Fruit fly (Drosophila melanogaster) whole organism, prepupa: ENCODE measurements around the gene CG6454.

ENCODE experiments used
- CG11902 ChIP-seq: fragments of 200-800 bp; sonication (Bioruptor generic); optimal IDR thresholded peaks from 3 replicates; lab custom pipeline; 2016; ENCODE audit warnings: missing biosample characterization, missing genetic modification characterization
- CG1621 ChIP-seq: fragments of 200-800 bp; sonication (Bioruptor generic); optimal IDR thresholded peaks from 3 replicates; lab custom pipeline; 2018; ENCODE audit warnings: missing biosample characterization, mild to moderate bottlenecking, missing genetic modification characterization
- CG6792 ChIP-seq: fragments of 200-800 bp; sonication (Bioruptor generic); optimal IDR thresholded peaks from 3 replicates; lab custom pipeline; 2016; ENCODE audit warnings: missing biosample characterization, missing genetic modification characterization
- CG6808 ChIP-seq: fragments of 200-800 bp; sonication (Bioruptor generic); optimal IDR thresholded peaks from 3 replicates; lab custom pipeline; 2017; ENCODE audit warnings: missing biosample characterization, missing genetic modification characterization, mild to moderate bottlenecking, moderate library complexity, missing genetic modification reagents
- Eip75B ChIP-seq: fragments of 200-800 bp; sonication (Bioruptor generic); optimal IDR thresholded peaks from 3 replicates; lab custom pipeline; 2016; ENCODE audit warnings: missing biosample characterization, missing genetic modification characterization
- Ets96B ChIP-seq: fragments of 200-800 bp; optimal IDR thresholded peaks from 2 replicates; lab custom pipeline; 2019; ENCODE audit warnings: missing biosample characterization, mild to moderate bottlenecking, missing genetic modification characterization, moderate library complexity
- Met ChIP-seq: fragments of 200-800 bp; sonication (Bioruptor generic); optimal IDR thresholded peaks from 3 replicates; lab custom pipeline; 2016; ENCODE audit warnings: missing biosample characterization, missing genetic modification characterization
- achi ChIP-seq: fragments of 200-800 bp; sonication (Bioruptor generic); optimal IDR thresholded peaks from 3 replicates; lab custom pipeline; 2016; ENCODE audit warnings: missing biosample characterization, missing genetic modification characterization
- eg ChIP-seq: fragments of 200-800 bp; sonication (Bioruptor generic); IDR thresholded peaks from 3 replicates; pipeline ENCODE4 v1.3.6; 2022; ENCODE audit warnings: missing biosample characterization, missing genetic modification characterization
- lz ChIP-seq: fragments of 200-800 bp; sonication (Bioruptor generic); optimal IDR thresholded peaks from 3 replicates; lab custom pipeline; 2016; ENCODE audit warnings: missing biosample characterization, missing genetic modification characterization
- spab ChIP-seq: fragments of 200-800 bp; sonication (Bioruptor generic); optimal IDR thresholded peaks from 2 replicates; lab custom pipeline; 2017; ENCODE audit warnings: missing biosample characterization, mild to moderate bottlenecking, missing genetic modification characterization, missing genetic modification reagents
- topi ChIP-seq: fragments of 200-800 bp; sonication (Bioruptor generic); optimal IDR thresholded peaks from 3 replicates; lab custom pipeline; 2016; ENCODE audit warnings: missing biosample characterization, missing genetic modification characterization
- vri ChIP-seq: fragments of 200-800 bp; sonication (Bioruptor generic); optimal IDR thresholded peaks from 3 replicates; lab custom pipeline; 2016; ENCODE audit warnings: missing biosample characterization, mild to moderate bottlenecking, missing genetic modification characterization

The CG6454 gene

dm6 chr3R:24392207-24392939, 43.4 kb downstream of the CG6454 start, which contains the start of gene CG13616 (continued):
- TF ChIP-seq Ets96B (tag; lab: Kevin White, UChicago) (no peak), topi (GFP tag; lab: Kevin White, UChicago) (no peak), lz (GFP tag; lab: Kevin White, UChicago) (no peak), eg (GFP tag; lab: Robert Waterston, UW) (no peak), spab (no peak), CG6792 (GFP tag; lab: Kevin White, UChicago) (no peak), CG6808 (GFP tag; lab: Kevin White, UChicago) (no peak), achi (GFP tag; lab: Kevin White, UChicago) (no peak), CG1621 (tag; lab: Kevin White, UChicago) (no peak), CG11902 (GFP tag; lab: Kevin White, UChicago) (peak; percentile 36), Eip75B (GFP tag; lab: Kevin White, UChicago) (no peak), Met (GFP tag; lab: Kevin White, UChicago) (peak; percentile 1), vri (GFP tag; lab: Kevin White, UChicago) (no peak)
